Fruit fly (Drosophila melanogaster): Measurements from ENCODE around the gene CG42346.
"Not testable (repeated sequence)": the region's sequence is repeated elsewhere in the genome, so short reads cannot be mapped to it uniquely, and the experiment has no call there.

Gene CG42346

DNA sequence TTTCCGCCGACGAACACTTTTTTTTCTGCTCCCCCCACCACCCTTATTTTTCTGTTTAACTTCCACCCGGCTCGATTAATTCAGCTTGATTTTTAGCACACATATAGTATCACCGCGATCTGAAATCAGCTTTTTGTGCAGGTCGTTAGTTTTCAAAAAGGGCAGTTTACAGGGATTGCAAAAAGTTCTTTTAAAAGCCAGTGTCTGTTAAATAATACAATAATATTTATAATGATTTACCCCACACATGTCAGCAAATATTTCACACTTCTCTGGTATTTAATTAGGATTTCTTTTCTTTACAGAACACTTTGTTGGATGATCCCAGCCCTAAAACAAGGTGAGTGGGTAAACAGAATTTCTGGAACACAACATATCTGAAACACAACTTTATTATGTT, at the start of gene CG42346:
Gene CG42346, plus strand, starts transcription at position 301 of the 400 bp plus-strand sequence.
- TF ChIP-seq net (GFP tag; optimal IDR thresholded peaks at IDR 0.05) (no peak), Hr39 (GFP tag; optimal IDR thresholded peaks at IDR 0.05) (no peak), CG1621 (tag; optimal IDR thresholded peaks at IDR 0.05) (no peak), dsx (GFP tag; optimal IDR thresholded peaks at IDR 0.05; ENCODE audit: poor library complexity, severe bottlenecking) (no peak), salr (GFP tag; optimal IDR thresholded peaks at IDR 0.05) (no peak), Ets96B (tag; optimal IDR thresholded peaks at IDR 0.05) (no peak), Sox102F (GFP tag; optimal IDR thresholded peaks at IDR 0.05) (no peak), CG8319 (GFP tag; optimal IDR thresholded peaks at IDR 0.05) (no peak), CG11902 (GFP tag; optimal IDR thresholded peaks at IDR 0.05) (no peak), CG6276 (GFP tag; optimal IDR thresholded peaks at IDR 0.05) (no peak), topi (GFP tag; optimal IDR thresholded peaks at IDR 0.05) (no peak), Smox (GFP tag; optimal IDR thresholded peaks at IDR 0.05) (no peak), OdsH (GFP tag; optimal IDR thresholded peaks at IDR 0.05) (no peak)

DNA sequence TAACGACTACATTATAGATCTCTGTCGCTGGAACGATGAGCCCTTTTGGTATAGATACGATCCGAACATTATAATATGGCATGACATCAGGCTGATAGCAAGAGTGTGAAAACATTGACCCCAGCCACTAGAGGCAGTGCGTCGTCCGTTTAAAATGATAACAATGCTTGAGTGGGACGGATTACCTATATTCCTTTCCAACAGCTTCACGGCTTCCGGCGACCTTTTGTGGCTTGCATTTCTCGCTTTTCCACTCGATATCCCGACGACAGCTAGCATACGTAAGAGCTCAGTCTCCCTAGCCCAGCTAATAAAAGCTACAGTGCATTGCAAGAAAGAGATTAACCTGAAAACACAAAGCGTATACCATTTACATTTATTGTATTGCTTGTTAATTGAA, 36.1 kb upstream of the CG42346 start:
- TF ChIP-seq lz (GFP tag; optimal IDR thresholded peaks at IDR 0.05) (no peak), svp (GFP tag) (peak; percentile 75)

DNA sequence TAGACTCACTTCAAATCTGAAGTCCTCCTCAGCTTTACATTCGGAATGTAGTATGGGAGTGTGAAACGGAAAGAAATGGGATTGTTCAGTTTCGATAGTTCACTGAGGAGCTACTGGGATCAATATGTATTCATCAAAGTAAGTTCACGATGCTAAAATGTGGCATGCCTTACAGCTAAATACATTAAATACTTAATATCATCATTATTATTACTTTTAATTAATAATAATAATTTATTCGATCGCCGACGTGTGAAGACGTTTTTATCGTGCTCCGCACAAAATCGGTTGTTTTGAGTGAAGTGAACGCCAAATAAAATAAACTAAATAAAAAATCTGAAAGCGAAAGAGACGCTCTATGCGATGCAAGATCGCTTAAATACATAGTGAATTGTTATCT, 20.4 kb upstream of the CG42346 start, which contains the start of gene CG12446:
Gene CG12446, minus strand, starts transcription at position 101 of the 400 bp plus-strand sequence.
- TF ChIP-seq CG31627, topi, OdsH (GFP tag; optimal IDR thresholded peaks at IDR 0.05): not testable (repeated sequence)

dm6 chrX:22824669-22825068, 7.5 kb upstream of the CG42346 start:
- TF ChIP-seq pdm3 (GFP tag; optimal IDR thresholded peaks at IDR 0.05) (no peak), Hr39 (GFP tag; optimal IDR thresholded peaks at IDR 0.05) (no peak), CG10669 (GFP tag; optimal IDR thresholded peaks at IDR 0.05) (no peak), spab (GFP tag; optimal IDR thresholded peaks at IDR 0.05) (no peak), dac (GFP tag; optimal IDR thresholded peaks at IDR 0.05) (no peak), lz (GFP tag; optimal IDR thresholded peaks at IDR 0.05) (no peak), CG16779 (tag; optimal IDR thresholded peaks at IDR 0.05) (no peak), esn (GFP tag; optimal IDR thresholded peaks at IDR 0.05) (no peak), net (GFP tag; optimal IDR thresholded peaks at IDR 0.05) (no peak), CG6163 (GFP tag; IDR thresholded peaks at IDR 0.05) (0 out of 3 replicates have a peak, but pooled peaks have one; percentile 14), svp (GFP tag) (peak; percentile 94), Lpt (GFP tag; optimal IDR thresholded peaks at IDR 0.05) (no peak), vri (GFP tag; optimal IDR thresholded peaks at IDR 0.05) (no peak), Sox102F (GFP tag; optimal IDR thresholded peaks at IDR 0.05) (no peak), Ets21C (GFP tag; optimal IDR thresholded peaks at IDR 0.05) (no peak)

DNA sequence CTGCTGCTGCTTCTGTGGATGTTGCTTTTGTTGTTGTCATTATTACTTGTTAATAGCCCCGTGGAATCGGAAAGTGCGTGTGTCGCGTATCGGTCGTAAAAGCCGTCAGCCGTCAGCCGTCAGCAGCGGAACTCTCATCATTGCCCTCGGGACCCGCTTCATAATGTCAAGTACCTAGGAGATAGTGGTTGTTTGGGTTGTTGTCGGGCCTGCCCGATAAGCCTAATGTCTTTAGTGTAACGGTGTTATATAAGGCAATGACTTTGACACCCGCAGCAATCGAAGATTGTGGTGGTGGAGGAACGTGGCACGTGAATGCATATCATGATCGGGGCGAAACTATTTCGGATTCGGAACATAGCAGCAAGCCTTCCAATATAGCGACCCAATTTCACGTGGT, 1.7 kb upstream of the CG42346 start:
- TF ChIP-seq svp (GFP tag), result peak; percentile 14
- no peak for TF ChIP-seq esn (GFP tag; optimal IDR thresholded peaks at IDR 0.05)

- peak; percentile 78 for TF ChIP-seq svp (GFP tag)
- TF ChIP-seq dsx (GFP tag; optimal IDR thresholded peaks at IDR 0.05; ENCODE audit: poor library complexity, severe bottlenecking), result peak; percentile 23
- TF ChIP-seq pdm3 (GFP tag; optimal IDR thresholded peaks at IDR 0.05), result peak; percentile 88
- peak; percentile 68 for TF ChIP-seq CG8632 (GFP tag; optimal IDR thresholded peaks at IDR 0.05)
- peak; percentile 54 for TF ChIP-seq Met (GFP tag; optimal IDR thresholded peaks at IDR 0.05)
- peak; percentile 82 for TF ChIP-seq CG3919 (GFP tag; optimal IDR thresholded peaks at IDR 0.05)
- TF ChIP-seq Sox15 (GFP tag; optimal IDR thresholded peaks at IDR 0.05), result peak; percentile 53
- peak; percentile 61 for TF ChIP-seq CG11294 (GFP tag; IDR thresholded peaks at IDR 0.05)
- peak; percentile 54 for TF ChIP-seq CG16779 (tag; optimal IDR thresholded peaks at IDR 0.05)
- peak; percentile 74 to 77 for TF ChIP-seq salr (GFP tag; optimal IDR thresholded peaks at IDR 0.05)
- peak; percentile 93 for TF ChIP-seq eg (GFP tag; IDR thresholded peaks at IDR 0.05)
- peak; percentile 53 for TF ChIP-seq CG11902 (GFP tag; optimal IDR thresholded peaks at IDR 0.05)
- peak; percentile 25 for TF ChIP-seq vri (GFP tag; optimal IDR thresholded peaks at IDR 0.05)
- peak; percentile 85 for TF ChIP-seq CG4318 (GFP tag; optimal IDR thresholded peaks at IDR 0.05)
- TF ChIP-seq CG32006 (GFP tag; optimal IDR thresholded peaks at IDR 0.05), result peak; percentile 93
- no peak for TF ChIP-seq CG6854 (GFP tag; optimal IDR thresholded peaks at IDR 0.05)
- no peak for TF ChIP-seq Blimp-1 (GFP tag; optimal IDR thresholded peaks at IDR 0.05)
- TF ChIP-seq Eip78C (GFP tag), result peak; percentile 93
- TF ChIP-seq Ets96B (tag; optimal IDR thresholded peaks at IDR 0.05), result peak; percentile 69
- peak; percentile 4 for TF ChIP-seq fkh (GFP tag; optimal IDR thresholded peaks at IDR 0.05)
- TF ChIP-seq esn (GFP tag; optimal IDR thresholded peaks at IDR 0.05), result peak; percentile 57
- peak; percentile 53 for TF ChIP-seq spab (GFP tag; optimal IDR thresholded peaks at IDR 0.05)
- TF ChIP-seq lz (GFP tag; optimal IDR thresholded peaks at IDR 0.05), result peak; percentile 63
- TF ChIP-seq CG3032 (tag; optimal IDR thresholded peaks at IDR 0.05), result peak; percentile 76
- TF ChIP-seq CG10669 (GFP tag; optimal IDR thresholded peaks at IDR 0.05), result peak; percentile 63
- TF ChIP-seq topi (GFP tag; optimal IDR thresholded peaks at IDR 0.05), result peak; percentile 70
- TF ChIP-seq CG31627 (GFP tag; optimal IDR thresholded peaks at IDR 0.05), result peak; percentile 60
These were observed 1.3 kb downstream of the CG42346 start for dm6 chrX:22833534-22833933.
